Worm (Caenorhabditis elegans) whole organism, L4/young adult: ENCODE results near the gene cec-3.

Experiments used
- W03F9.2 ChIP-seq: fragments of 150-350 bp; optimal IDR thresholded peaks from 2 replicates; lab custom pipeline; 2014; ENCODE audit warnings: missing biosample characterization, missing genetic modification characterization
- dao-5 ChIP-seq: sonication (generic microtip); optimal IDR thresholded peaks from 2 replicates; lab custom pipeline; 2016; ENCODE audit warnings: missing genotype, missing genetic modification characterization, moderate library complexity, missing compliant biosample characterization
- him-1 ChIP-seq: sonication (generic microtip); optimal IDR thresholded peaks from 2 replicates; lab custom pipeline; 2016; ENCODE audit warnings: missing genotype, missing genetic modification reagents, missing genetic modification characterization, missing compliant biosample characterization

- TF ChIP-seq him-1 (tag; lab: Kevin White, UChicago), result no peak
- TF ChIP-seq dao-5 (tag; lab: Kevin White, UChicago), result no peak
- no peak for TF ChIP-seq W03F9.2 (tag; lab: Kevin White, UChicago)
Observed at ce11 chrII:7809358-7809914, 48.0 kb downstream of the cec-3 start.
